Fruit fly (Drosophila melanogaster) whole organism, wandering third instar larva: ENCODE results near the gene sick.

Source experiments
- br ChIP-seq: fragments of 200-800 bp; sonication (Bioruptor generic); optimal IDR thresholded peaks from 2 replicates; lab custom pipeline; 2016; ENCODE audit warnings: missing biosample characterization, missing genetic modification characterization
- dl ChIP-seq, 2 experiments: fragments of 175-275, 200-275 bp in 1 of 2; fragments of 200-275 bp in 1 of 2; sonication (Bioruptor generic); optimal IDR thresholded peaks; lab custom pipeline; 2018; ENCODE audit warnings: mild to moderate bottlenecking in 2 of 2, missing biosample characterization in 2 of 2, missing genetic modification characterization in 2 of 2, moderate library complexity in 2 of 2; ENCODE audit not compliant: partially characterized antibody in 2 of 2, insufficient read depth in 1 of 2
- dmrt93B ChIP-seq: fragments of 200-800 bp; sonication (Bioruptor generic); optimal IDR thresholded peaks from 2 replicates; lab custom pipeline; 2018; ENCODE audit warnings: missing biosample characterization, mild to moderate bottlenecking, missing genetic modification characterization
- lola ChIP-seq: fragments of >200 bp; optimal IDR thresholded peaks from 2 replicates; lab custom pipeline; 2017; ENCODE audit warnings: missing biosample characterization, missing genetic modification characterization
- rgr ChIP-seq: fragments of 200-800 bp; sonication (Bioruptor generic); optimal IDR thresholded peaks from 3 replicates; lab custom pipeline; 2016; ENCODE audit warnings: missing biosample characterization, mild to moderate bottlenecking, missing genetic modification characterization
- usp ChIP-seq: fragments of >200 bp; optimal IDR thresholded peaks from 2 replicates; lab custom pipeline; 2017; ENCODE audit warnings: missing biosample characterization, missing genetic modification characterization

- no peak for TF ChIP-seq dmrt93B
- no peak for TF ChIP-seq usp (GFP tag; lab: Kevin White, UChicago)
- TF ChIP-seq dl (GFP tag; optimal IDR thresholded peaks at IDR 0.05; lab: Kevin White, UChicago; ENCODE audit: insufficient read depth in 1 of 2, partially characterized antibody in 2 of 2): no peak
- TF ChIP-seq rgr (GFP tag; lab: Kevin White, UChicago): no peak
- TF ChIP-seq br (GFP tag; lab: Kevin White, UChicago): no peak
- no peak for TF ChIP-seq lola
Observed at dm6 chr2L:19765406-19765805, 30.8 kb upstream of the sick start.
